Worm (Caenorhabditis elegans) whole organism, L4 larva: Measurements from ENCODE around the gene che-7.

Source experiments
- F49E8.2 ChIP-seq: sonication (generic microtip); optimal IDR thresholded peaks from 2 replicates; lab custom pipeline; 2016; ENCODE audit warnings: missing compliant biosample characterization, mild to moderate bottlenecking, missing genetic modification characterization, borderline replicate concordance
- T20F7.1 ChIP-seq: fragments of 200-800 bp; sonication (Bioruptor generic); optimal IDR thresholded peaks from 2 replicates; lab custom pipeline; 2018; ENCODE audit warnings: mild to moderate bottlenecking, missing genetic modification characterization, missing compliant biosample characterization
- ZK337.2 ChIP-seq: fragments of 200-800 bp; sonication (Bioruptor generic); IDR thresholded peaks from 2 replicates; pipeline ENCODE4 v1.3.6; 2022; ENCODE audit warnings: missing genetic modification reagents, missing genetic modification characterization, missing compliant biosample characterization
- aha-1 ChIP-seq: fragments of 150-350 bp; peaks from one replicate; lab custom pipeline; 2014; ENCODE audit warnings: missing biosample characterization, missing genetic modification characterization
- ceh-20 ChIP-seq: fragments of 200-800 bp; sonication (Bioruptor generic); IDR thresholded peaks from 2 replicates; pipeline ENCODE4 v1.3.6; 2022; ENCODE audit warnings: missing genetic modification reagents, missing genetic modification characterization, missing compliant biosample characterization
- ceh-62 ChIP-seq: sonication (generic microtip); optimal IDR thresholded peaks from 2 replicates; lab custom pipeline; 2017; ENCODE audit warnings: missing biosample characterization, missing genetic modification characterization
- daf-16 ChIP-seq, 3 experiments: sonication (generic microtip); optimal IDR thresholded peaks; 2 replicates each; lab custom pipeline; 2016 to 2017; ENCODE audit warnings: missing genetic modification characterization in 3 of 3, missing genetic modification reagents in 3 of 3, mild to moderate bottlenecking in 2 of 3, missing compliant biosample characterization in 2 of 3, missing biosample characterization in 1 of 3, moderate library complexity in 1 of 3
- daf-8 ChIP-seq: fragments of 200-800 bp; sonication (Bioruptor generic); IDR thresholded peaks from 2 replicates; pipeline ENCODE4 v1.3.6; 2022; ENCODE audit warnings: missing genetic modification characterization, missing compliant biosample characterization
- dmd-6 ChIP-seq: fragments of 200-800 bp; sonication (Bioruptor generic); IDR thresholded peaks from 2 replicates; pipeline ENCODE4 v1.3.6; 2022; ENCODE audit warnings: missing genetic modification reagents, missing genetic modification characterization, missing compliant biosample characterization
- dmd-8 ChIP-seq: fragments of 200-800 bp; sonication (Bioruptor generic); IDR thresholded peaks from 2 replicates; pipeline ENCODE4 v1.3.6; 2022; ENCODE audit warnings: missing genetic modification characterization, missing compliant biosample characterization
- dmd-9 ChIP-seq: fragments of 200-800 bp; sonication (Bioruptor generic); IDR thresholded peaks from 2 replicates; pipeline ENCODE4 v1.3.6; 2022; ENCODE audit warnings: missing genetic modification reagents, missing genetic modification characterization, missing compliant biosample characterization
- dpl-1 ChIP-seq: fragments of 150-350 bp; optimal IDR thresholded peaks from 2 replicates; lab custom pipeline; 2014; ENCODE audit warnings: missing biosample characterization, missing genetic modification reagents, missing genetic modification characterization
- dve-1 ChIP-seq: sonication (generic microtip); optimal IDR thresholded peaks from 2 replicates; lab custom pipeline; 2017; ENCODE audit warnings: antibody characterized with exemption, mild to moderate bottlenecking, missing genetic modification characterization, missing compliant biosample characterization; ENCODE audit not compliant: insufficient read depth
- egl-43 ChIP-seq: fragments of 200-800 bp; sonication (Bioruptor generic); IDR thresholded peaks from 2 replicates; pipeline ENCODE4 v1.3.6; 2022; ENCODE audit warnings: missing genetic modification reagents, missing genetic modification characterization, missing compliant biosample characterization
- gei-8 ChIP-seq: fragments of 200-800 bp; sonication (Bioruptor generic); optimal IDR thresholded peaks from 2 replicates; lab custom pipeline; 2018; ENCODE audit warnings: mild to moderate bottlenecking, missing genetic modification characterization, missing compliant biosample characterization
- jun-1 ChIP-seq: fragments of 150-350 bp; optimal IDR thresholded peaks from 2 replicates; lab custom pipeline; 2014; ENCODE audit warnings: missing biosample characterization, missing genetic modification reagents, missing genetic modification characterization
- lin-15B ChIP-seq: fragments of 150-350 bp; sonication (generic microtip); optimal IDR thresholded peaks from 3 replicates; lab custom pipeline; 2014; ENCODE audit warnings: missing biosample characterization, missing genetic modification characterization
- lin-29 ChIP-seq: fragments of 200-800 bp; sonication (Bioruptor generic); IDR thresholded peaks from 2 replicates; pipeline ENCODE4 v1.3.6; 2022; ENCODE audit warnings: missing genetic modification reagents, missing genetic modification characterization, missing compliant biosample characterization
- lin-39 ChIP-seq: fragments of 150-350 bp; optimal IDR thresholded peaks from 2 replicates; lab custom pipeline; 2014; ENCODE audit warnings: missing biosample characterization, missing genetic modification reagents, missing genetic modification characterization
- lir-3 ChIP-seq: sonication (generic microtip); optimal IDR thresholded peaks from 2 replicates; lab custom pipeline; 2016; ENCODE audit warnings: mild to moderate bottlenecking, missing genetic modification characterization, missing compliant biosample characterization
- lsy-2 ChIP-seq, 2 experiments: fragments of 150-350 bp in 1 of 2; sonication (generic microtip) in 1 of 2; optimal IDR thresholded peaks; 2 replicates each; lab custom pipeline; 2014 to 2017; ENCODE audit warnings: missing biosample characterization in 2 of 2, missing genetic modification characterization in 2 of 2
- mdt-29 ChIP-seq: fragments of 200-800 bp; sonication (Bioruptor generic); IDR thresholded peaks from 2 replicates; pipeline ENCODE4 v1.3.6; 2022; ENCODE audit warnings: missing genetic modification reagents, missing genetic modification characterization, missing compliant biosample characterization
- mep-1 ChIP-seq: fragments of 150-350 bp; sonication (generic microtip); optimal IDR thresholded peaks from 3 replicates; lab custom pipeline; 2014; ENCODE audit warnings: missing biosample characterization, missing genetic modification characterization
- mxl-2 ChIP-seq: fragments of 200-800 bp; sonication (Bioruptor generic); conservative IDR thresholded peaks from 2 replicates; pipeline ENCODE4 v1.3.6; 2022; ENCODE audit warnings: missing genetic modification reagents, missing genetic modification characterization, missing compliant biosample characterization
- nhr-25 ChIP-seq: sonication (generic microtip); optimal IDR thresholded peaks from 2 replicates; lab custom pipeline; 2017; ENCODE audit warnings: missing genetic modification characterization, mild to moderate bottlenecking, missing compliant biosample characterization, antibody characterized with exemption, moderate library complexity, borderline replicate concordance; ENCODE audit not compliant: insufficient read depth
- nhr-28 ChIP-seq: fragments of 150-350 bp; optimal IDR thresholded peaks from 2 replicates; lab custom pipeline; 2014; ENCODE audit warnings: missing biosample characterization, missing genetic modification characterization
- nhr-48 ChIP-seq: sonication (generic microtip); optimal IDR thresholded peaks from 2 replicates; lab custom pipeline; 2016; ENCODE audit warnings: mild to moderate bottlenecking, missing genetic modification characterization, missing compliant biosample characterization
- nhr-76 ChIP-seq: fragments of 150-350 bp; optimal IDR thresholded peaks from 2 replicates; lab custom pipeline; 2014; ENCODE audit warnings: missing biosample characterization, missing genetic modification characterization
- php-3 ChIP-seq: fragments of 200-800 bp; sonication (Bioruptor generic); IDR thresholded peaks from 2 replicates; pipeline ENCODE4 v1.3.6; 2022; ENCODE audit warnings: missing genetic modification reagents, missing genetic modification characterization, missing compliant biosample characterization
- pqm-1 ChIP-seq: sonication (generic microtip); optimal IDR thresholded peaks from 2 replicates; lab custom pipeline; 2017; ENCODE audit warnings: missing biosample characterization, missing genetic modification characterization
- saeg-2 ChIP-seq: fragments of 200-800 bp; sonication (Bioruptor generic); IDR thresholded peaks from 2 replicates; pipeline ENCODE4 v1.3.6; 2022; ENCODE audit warnings: missing genetic modification reagents, missing genetic modification characterization, missing compliant biosample characterization
- skn-1 ChIP-seq: fragments of 150-350 bp; optimal IDR thresholded peaks from 2 replicates; lab custom pipeline; 2014; ENCODE audit warnings: missing biosample characterization, missing genetic modification characterization
- snpc-1.2 ChIP-seq: fragments of 200-800 bp; sonication (Bioruptor generic); IDR thresholded peaks from 2 replicates; pipeline ENCODE4 v1.3.6; 2022; ENCODE audit warnings: missing genetic modification reagents, missing genetic modification characterization, missing compliant biosample characterization
- snpc-4 ChIP-seq: fragments of 150-350 bp; optimal IDR thresholded peaks from 2 replicates; lab custom pipeline; 2014; ENCODE audit warnings: missing biosample characterization, missing genetic modification characterization
- spr-3 ChIP-seq: fragments of 200-800 bp; sonication (Bioruptor generic); optimal IDR thresholded peaks from 2 replicates; lab custom pipeline; 2018; ENCODE audit warnings: mild to moderate bottlenecking, missing genetic modification characterization, missing compliant biosample characterization
- unc-62 ChIP-seq, 3 experiments: fragments of 150-350 bp in 1 of 3; sonication (generic microtip); optimal IDR thresholded peaks in 2 of 3; peaks in 1 of 3; 1 replicate in 1 of 3; 2 replicates in 2 of 3; lab custom pipeline; 2014 to 2017; ENCODE audit warnings: missing biosample characterization in 3 of 3, missing genetic modification characterization in 3 of 3, missing genetic modification reagents in 3 of 3, missing genotype in 1 of 3
- zip-11 ChIP-seq: fragments of 200-800 bp; sonication (Bioruptor generic); IDR thresholded peaks from 2 replicates; pipeline ENCODE4 v1.3.6; 2022; ENCODE audit warnings: missing genetic modification characterization, missing compliant biosample characterization
- zip-2 ChIP-seq: fragments of 150-350 bp; optimal IDR thresholded peaks from 2 replicates; lab custom pipeline; 2014; ENCODE audit warnings: missing biosample characterization, missing genetic modification characterization
- ztf-7 ChIP-seq: fragments of 150-350 bp; optimal IDR thresholded peaks from 2 replicates; lab custom pipeline; 2014; ENCODE audit warnings: missing biosample characterization, missing genetic modification characterization

The che-7 gene

DNA sequence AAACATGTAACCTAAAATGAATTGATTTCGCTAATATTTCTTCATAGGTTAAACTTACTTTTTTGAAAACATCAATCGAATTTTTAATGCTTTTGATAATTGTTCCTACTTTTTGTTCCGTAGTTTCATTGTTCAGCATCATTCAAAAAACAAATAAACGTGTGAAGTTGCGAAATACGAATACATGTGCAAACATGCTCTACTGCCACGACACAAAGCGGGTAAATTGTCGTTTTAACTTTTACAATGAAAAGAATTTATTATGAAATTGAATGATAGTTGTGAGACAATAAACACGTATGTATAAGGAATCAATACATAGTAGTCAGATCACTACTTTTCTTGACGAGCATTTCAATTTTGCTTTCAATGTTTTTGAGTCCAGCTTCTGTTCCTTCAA lies 13.8 kb downstream of the che-7 start, which contains the start of gene F26D11.12:
F26D11.12 (minus strand) TSS at position 145 of the 400 bp plus-strand sequence.
- TF ChIP-seq daf-16 (GFP tag; optimal IDR thresholded peaks at IDR 0.05; lab: Kevin White, UChicago) (no peak), daf-16 (tag; optimal IDR thresholded peaks at IDR 0.05; lab: Kevin White, UChicago) (peak; percentile 67), mxl-2 (GFP tag; lab: Robert Waterston, UW) (no peak), unc-62 (GFP tag; optimal IDR thresholded peaks at IDR 0.05 in 1 of 2; lab: Kevin White, UChicago) (peak in 1 of 2 experiments; percentile 83), unc-62 (tag; optimal IDR thresholded peaks at IDR 0.05; lab: Kevin White, UChicago) (no peak), nhr-25 (no peak), lin-39 (tag; lab: Kevin White, UChicago) (no peak), skn-1 (tag; lab: Kevin White, UChicago) (no peak), nhr-28 (tag; lab: Kevin White, UChicago) (peak; percentile 10), php-3 (GFP tag; lab: Robert Waterston, UW) (0 out of 2 replicates have a peak, but pooled peaks have one; percentile 17), pqm-1 (peak; percentile 50), dpl-1 (peak; percentile 69), ztf-7 (tag; lab: Kevin White, UChicago) (no peak), mep-1 (tag; lab: Kevin White, UChicago) (no peak), gei-8 (GFP tag; lab: Kevin White, UChicago) (no peak), spr-3 (GFP tag; lab: Kevin White, UChicago) (no peak), T20F7.1 (GFP tag; lab: Kevin White, UChicago) (peak; percentile 15), dve-1 (tag; lab: Kevin White, UChicago) (peak; percentile 38)
- TF ChIP-seq, all 104 proteins: peak for 8

ce11 chrV:7954552-7954951 lies 14.5 kb downstream of the che-7 start, which contains the start of gene F26D11.13:
Gene F26D11.13 (minus strand): TSS chrV:7954652.
- no peak for TF ChIP-seq ZK337.2 (GFP tag; lab: Robert Waterston, UW)
- TF ChIP-seq mdt-29 (GFP tag; lab: Robert Waterston, UW) = no peak
- TF ChIP-seq zip-11 (GFP tag; lab: Robert Waterston, UW) = no peak
- TF ChIP-seq T20F7.1 (GFP tag; lab: Kevin White, UChicago) = no peak
- no peak for TF ChIP-seq lin-39 (tag; lab: Kevin White, UChicago)
- TF ChIP-seq lin-15B (tag; lab: Kevin White, UChicago) = no peak
- no peak for TF ChIP-seq snpc-1.2 (GFP tag; lab: Robert Waterston, UW)
- no peak for TF ChIP-seq spr-3 (GFP tag; lab: Kevin White, UChicago)
- TF ChIP-seq ceh-62 = no peak
- no peak for TF ChIP-seq mxl-2 (GFP tag; lab: Robert Waterston, UW)
- no peak for TF ChIP-seq jun-1 (tag; lab: Kevin White, UChicago)
- TF ChIP-seq lin-29 (GFP tag; lab: Robert Waterston, UW) = no peak
- no peak for TF ChIP-seq ceh-20
- TF ChIP-seq zip-2 (tag; lab: Kevin White, UChicago) = no peak
- TF ChIP-seq lir-3 (tag; lab: Kevin White, UChicago) = no peak

DNA sequence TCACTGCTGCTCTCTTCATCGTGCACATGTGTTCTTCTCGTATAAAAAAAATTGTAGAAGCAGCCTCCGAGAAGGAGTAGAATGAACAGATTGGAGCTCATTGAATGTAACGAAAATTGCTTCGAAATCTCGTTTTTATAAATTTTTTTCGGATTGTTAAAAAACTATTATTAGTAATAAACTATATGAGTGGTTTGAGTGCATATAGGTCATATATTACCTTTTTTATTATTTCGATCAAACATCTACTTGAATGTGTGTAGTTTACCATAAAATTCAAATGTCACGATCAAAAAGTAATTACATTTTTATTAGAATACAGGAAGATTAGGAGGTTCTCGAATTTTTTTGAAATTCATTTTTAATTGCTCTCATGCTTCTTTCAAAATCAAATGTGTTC lies 16.2 kb downstream of the che-7 start, which contains the start of gene clec-216:
clec-216 (minus strand) TSS at position 101 of the 400 bp plus-strand sequence.
- TF ChIP-seq dmd-9 (no peak), mxl-2 (GFP tag; lab: Robert Waterston, UW) (no peak), dmd-6 (GFP tag; lab: Robert Waterston, UW) (no peak), lir-3 (tag; lab: Kevin White, UChicago) (no peak), daf-8 (GFP tag; lab: Robert Waterston, UW) (no peak), F49E8.2 (tag; lab: Kevin White, UChicago) (no peak), zip-2 (tag; lab: Kevin White, UChicago) (no peak), mep-1 (tag; lab: Kevin White, UChicago) (no peak)

DNA sequence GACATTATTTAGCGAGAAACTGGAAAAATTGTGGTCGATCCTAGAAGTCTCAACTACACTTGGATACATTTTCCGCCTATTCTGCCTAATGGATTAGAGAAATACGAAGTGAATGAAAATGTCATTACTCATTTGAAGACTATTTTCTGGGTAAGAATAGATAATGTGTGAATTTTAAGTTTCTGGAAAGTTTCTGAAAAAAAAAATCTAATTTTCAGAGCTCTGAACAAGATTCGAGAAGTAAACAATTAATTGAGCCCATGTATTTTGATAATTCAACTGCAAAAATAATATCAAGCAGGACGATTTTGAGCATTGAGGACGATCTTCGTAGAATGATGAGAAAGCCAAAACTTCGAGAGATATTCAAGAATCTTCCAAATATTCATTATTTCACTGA lies 22.8 kb downstream of the che-7 start:
- TF ChIP-seq unc-62 (GFP tag; optimal IDR thresholded peaks at IDR 0.05 in 1 of 2; lab: Kevin White, UChicago) = peak in 1 of 2 experiments; percentile 81
- TF ChIP-seq unc-62 (tag; optimal IDR thresholded peaks at IDR 0.05; lab: Kevin White, UChicago) = no peak
- no peak for TF ChIP-seq lin-15B (tag; lab: Kevin White, UChicago)
- TF ChIP-seq lsy-2 (tag; optimal IDR thresholded peaks at IDR 0.05; lab: Kevin White, UChicago) = no peak
- peak; percentile 91 for TF ChIP-seq aha-1
- no peak for TF ChIP-seq nhr-76 (tag; lab: Kevin White, UChicago)
- TF ChIP-seq dmd-8 (GFP tag; lab: Robert Waterston, UW) = no peak
- TF ChIP-seq snpc-4 (tag; lab: Kevin White, UChicago) = no peak
- TF ChIP-seq nhr-48 (tag; lab: Kevin White, UChicago) = no peak
- no peak for TF ChIP-seq saeg-2 (GFP tag; lab: Robert Waterston, UW)
- TF ChIP-seq egl-43 = no peak
